Worm (Caenorhabditis elegans): ENCODE results near the gene tram-1.

Gene tram-1

ce11 chrIV:10197317-10197867, 23.7 kb downstream of the tram-1 start, which contains the start of gene gon-4:
TSS of gene gon-4 (plus strand) at chrIV:10197817.
- TF ChIP-seq snpc-4 (tag; optimal IDR thresholded peaks at IDR 0.05) (peak; percentile 29), ceh-9 (tag; optimal IDR thresholded peaks at IDR 0.05) (no peak), lin-15B (tag; optimal IDR thresholded peaks at IDR 0.05) (peak; percentile 57)

ce11 chrIV:10194345-10194744, 26.7 kb downstream of the tram-1 start, which contains the start of gene ptrg-1:
TSS of gene ptrg-1 (minus strand) at chrIV:10194445.
- no peak for TF ChIP-seq jun-1 (tag; optimal IDR thresholded peaks at IDR 0.05)
- TF ChIP-seq unc-39 (tag; optimal IDR thresholded peaks at IDR 0.05): no peak

DNA sequence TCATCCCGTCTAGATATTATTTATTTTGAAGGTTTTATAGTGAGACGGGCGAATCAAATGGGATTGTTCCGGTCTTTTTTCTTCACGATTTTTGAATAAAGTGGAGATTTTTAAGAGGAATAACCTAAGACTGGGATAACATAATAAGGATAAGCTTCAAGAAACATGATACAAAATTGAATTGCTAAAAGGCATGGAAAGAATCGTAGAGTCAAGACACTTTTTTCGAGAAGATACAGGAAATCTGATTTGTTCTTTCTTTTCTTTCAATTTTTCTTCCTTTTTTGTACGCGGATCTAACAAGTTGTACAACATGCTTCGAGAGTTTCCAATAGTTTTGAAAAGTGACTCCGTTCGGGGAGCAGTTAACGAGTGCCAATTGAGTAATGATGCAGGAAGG, 29.6 kb downstream of the tram-1 start:
- TF ChIP-seq hmg-11 (tag; optimal IDR thresholded peaks at IDR 0.05): no peak
- TF ChIP-seq fkh-10 (GFP tag; optimal IDR thresholded peaks at IDR 0.05): peak; percentile 84

- TF ChIP-seq nhr-76 (tag; optimal IDR thresholded peaks at IDR 0.05) (no peak), ceh-82 (tag; optimal IDR thresholded peaks at IDR 0.05) (no peak), nhr-11 (tag; optimal IDR thresholded peaks at IDR 0.05) (no peak), nfya-1 (tag; optimal IDR thresholded peaks at IDR 0.05; ENCODE audit: insufficient read depth) (no peak)
Observed at ce11 chrIV:10190586-10190985, 30.5 kb downstream of the tram-1 start.

- TF ChIP-seq eor-1 (tag; optimal IDR thresholded peaks at IDR 0.05) (no peak), fkh-10 (GFP tag; optimal IDR thresholded peaks at IDR 0.05) (peak; percentile 62)
Observed at ce11 chrIV:10188505-10188904, 32.6 kb downstream of the tram-1 start.

ce11 chrIV:10180133-10180749, 40.8 kb downstream of the tram-1 start, which contains the start of gene gta-1:
TSS of gene gta-1 (plus strand) at chrIV:10180660.
- peak; percentile 52 for TF ChIP-seq egl-5 (tag; optimal IDR thresholded peaks at IDR 0.05)
- TF ChIP-seq aly-2 (tag; optimal IDR thresholded peaks at IDR 0.05): no peak
- peak; percentile 18 for TF ChIP-seq hmg-11 (tag; optimal IDR thresholded peaks at IDR 0.05)
- peak; percentile 14 for TF ChIP-seq ceh-28 (tag; optimal IDR thresholded peaks at IDR 0.05)
- peak; percentile 37 for TF ChIP-seq nfya-1 (tag; optimal IDR thresholded peaks at IDR 0.05; ENCODE audit: insufficient read depth)

DNA sequence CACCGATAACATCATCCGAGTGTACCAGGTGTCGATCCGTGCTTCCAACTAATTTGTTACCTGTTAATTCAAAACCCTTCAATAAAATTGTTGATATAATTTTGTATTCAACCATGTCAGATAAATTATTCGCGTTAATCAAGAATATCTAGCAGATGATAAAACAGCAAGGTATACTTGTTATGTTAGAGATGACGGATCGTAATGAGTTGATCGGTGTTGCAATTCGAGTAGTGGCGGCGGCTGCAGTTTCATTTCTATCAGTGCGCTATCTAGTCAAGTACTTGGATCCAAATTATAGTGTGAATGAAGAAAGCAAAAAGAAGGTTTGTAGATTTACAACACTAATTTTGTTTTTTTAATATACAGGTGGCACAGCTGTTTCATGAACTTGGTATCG, 43.3 kb downstream of the tram-1 start, which contains the start of gene mspn-1:
Gene mspn-1, plus strand, starts transcription at position 190 of the 400 bp plus-strand sequence.
- TF ChIP-seq ztf-11 (tag; optimal IDR thresholded peaks at IDR 0.05) (no peak), fkh-10 (GFP tag; optimal IDR thresholded peaks at IDR 0.05) (no peak), nhr-77 (tag; optimal IDR thresholded peaks at IDR 0.05) (no peak)

DNA sequence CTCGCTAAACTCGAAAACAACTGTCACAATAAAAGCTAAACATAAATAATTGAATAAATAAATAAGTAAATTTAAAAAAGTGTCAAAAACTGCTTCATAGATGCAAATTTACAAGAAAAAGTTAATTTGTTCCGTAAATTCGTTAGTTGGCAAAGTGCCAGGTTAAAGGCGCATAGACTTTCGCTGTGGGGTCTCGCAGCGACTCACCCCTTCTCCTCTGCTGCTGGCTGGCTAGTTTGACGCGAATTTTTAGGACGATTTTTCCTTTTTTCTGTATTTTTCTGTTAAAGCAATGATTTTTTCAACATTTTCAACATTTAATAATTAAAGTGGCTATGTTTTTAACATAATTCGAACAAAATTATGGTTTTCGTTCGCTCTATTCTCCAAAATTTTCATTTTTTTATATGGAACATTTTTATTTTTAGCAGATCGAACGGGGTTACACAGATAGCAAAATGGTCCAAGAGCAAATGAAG, 44.8 kb downstream of the tram-1 start, which contains the start of gene rack-1:
Gene rack-1, plus strand, starts transcription at position 429 of the 479 bp plus-strand sequence.
- TF ChIP-seq pqm-1 (tag; optimal IDR thresholded peaks at IDR 0.05) (no peak), ZK546.5 (tag; optimal IDR thresholded peaks at IDR 0.05) (no peak), tbx-2 (tag; optimal IDR thresholded peaks at IDR 0.05) (no peak), lin-15B (tag; optimal IDR thresholded peaks at IDR 0.05) (peak; percentile 64), ztf-11 (tag; optimal IDR thresholded peaks at IDR 0.05) (no peak), elt-2 (tag; optimal IDR thresholded peaks at IDR 0.05) (peak; percentile 24), nhr-23 (tag; optimal IDR thresholded peaks at IDR 0.05) (peak; percentile 73), zag-1 (tag; optimal IDR thresholded peaks at IDR 0.05) (no peak), R02D3.7 (tag; optimal IDR thresholded peaks at IDR 0.05) (no peak), ama-1 (optimal IDR thresholded peaks at IDR 0.05) (no peak), pha-4 (tag; optimal IDR thresholded peaks at IDR 0.05) (peak; percentile 70), skn-1 (tag; optimal IDR thresholded peaks at IDR 0.05) (no peak), ceh-16 (tag; optimal IDR thresholded peaks at IDR 0.05) (no peak), hmg-11 (tag; optimal IDR thresholded peaks at IDR 0.05) (peak; percentile 65), fkh-10 (GFP tag; optimal IDR thresholded peaks at IDR 0.05) (no peak), nhr-237 (tag; optimal IDR thresholded peaks at IDR 0.05) (no peak), mdl-1 (tag; optimal IDR thresholded peaks at IDR 0.05) (no peak), snpc-4 (tag; optimal IDR thresholded peaks at IDR 0.05) (peak; percentile 47), nhr-25 (tag; optimal IDR thresholded peaks at IDR 0.05) (peak; percentile 52), nhr-67 (tag; optimal IDR thresholded peaks at IDR 0.05) (no peak), egl-27 (tag; optimal IDR thresholded peaks at IDR 0.05) (no peak), lin-39 (tag; optimal IDR thresholded peaks at IDR 0.05) (peak; percentile 79), nfya-1 (tag; optimal IDR thresholded peaks at IDR 0.05; ENCODE audit: insufficient read depth) (peak; percentile 85)

Measured in whole organism, L3 larva.